Worm (Caenorhabditis elegans): ENCODE data around the gene tbc-13.

DNA sequence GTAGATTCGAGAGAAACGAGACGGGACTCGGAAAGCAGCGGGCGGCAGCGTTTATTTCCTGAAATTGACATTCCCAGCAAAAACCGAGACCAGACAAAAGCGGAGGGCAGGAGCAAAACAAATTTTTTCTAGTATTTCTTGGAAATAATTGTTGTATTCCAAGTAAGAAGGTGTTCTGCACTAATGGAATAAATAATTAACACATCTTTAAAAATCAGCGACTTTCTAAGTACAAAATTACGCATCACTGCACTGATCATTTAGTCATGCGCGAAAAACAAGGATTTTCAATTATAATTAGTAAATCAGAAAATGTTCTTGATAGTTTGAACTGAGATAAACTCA lies 31.6 kb downstream of the tbc-13 start:
- TF ChIP-seq nhr-12 (tag; optimal IDR thresholded peaks at IDR 0.05) (no peak), elt-1 (tag; optimal IDR thresholded peaks at IDR 0.05) (no peak)
